Fruit fly (Drosophila melanogaster): ENCODE measurements around the gene CG32270.

Gene CG32270

dm6 chr3L:3218859-3219258 lies 10.1 kb upstream of the CG32270 start, which contains the start of the genes hob and nSMase (continued):
- no peak for TF ChIP-seq CG10321 (GFP tag; IDR thresholded peaks at IDR 0.05)
- peak; percentile 43 for TF ChIP-seq CG2120 (GFP tag; optimal IDR thresholded peaks at IDR 0.05)
- no peak for TF ChIP-seq sima (GFP tag; optimal IDR thresholded peaks at IDR 0.05)
- TF ChIP-seq fd96Cb (tag; optimal IDR thresholded peaks at IDR 0.05) = no peak
- no peak for TF ChIP-seq dati (GFP tag; IDR thresholded peaks at IDR 0.05)
- no peak for TF ChIP-seq CG6854 (GFP tag; optimal IDR thresholded peaks at IDR 0.05)
- TF ChIP-seq Oaz (GFP tag; IDR thresholded peaks at IDR 0.05) = no peak
- no peak for TF ChIP-seq CG8924 (tag; optimal IDR thresholded peaks at IDR 0.05)
- peak; percentile 95 for TF ChIP-seq gfzf (GFP tag; optimal IDR thresholded peaks at IDR 0.05)
- no peak for TF ChIP-seq Awh (GFP tag; IDR thresholded peaks at IDR 0.05)
- peak; percentile 76 for TF ChIP-seq Med (GFP tag)
- no peak for TF ChIP-seq Doc3 (GFP tag; IDR thresholded peaks at IDR 0.05; ENCODE audit: partially characterized antibody)
- TF ChIP-seq lab (GFP tag; optimal IDR thresholded peaks at IDR 0.05) = no peak
- peak; percentile 12 for TF ChIP-seq Dip3 (GFP tag; optimal IDR thresholded peaks at IDR 0.05)
- TF ChIP-seq gt (GFP tag; IDR thresholded peaks at IDR 0.05) = no peak
- no peak for TF ChIP-seq dpn (GFP tag; optimal IDR thresholded peaks at IDR 0.05)
- peak; percentile 84 for TF ChIP-seq pzg (GFP tag; optimal IDR thresholded peaks at IDR 0.05)
- peak; percentile 71 for TF ChIP-seq YL-1 (GFP tag; optimal IDR thresholded peaks at IDR 0.05)
- TF ChIP-seq dmrt99B (tag; optimal IDR thresholded peaks at IDR 0.05) = no peak
- TF ChIP-seq CG5953 (GFP tag; IDR thresholded peaks at IDR 0.05) = no peak
- TF ChIP-seq BEAF-32 (GFP tag; optimal IDR thresholded peaks at IDR 0.05) = peak; percentile 42
- no peak for TF ChIP-seq aop (GFP tag; IDR thresholded peaks at IDR 0.05)
- TF ChIP-seq caup (GFP tag; optimal IDR thresholded peaks at IDR 0.05; ENCODE audit: severe bottlenecking) = peak; percentile 3
- peak; percentile 7; the same call in 1 of the 3 replicates for TF ChIP-seq CG34422 (GFP tag; IDR thresholded peaks at IDR 0.05)
- peak; percentile 69 for TF ChIP-seq MBD-R2 (GFP tag; IDR thresholded peaks at IDR 0.05)
- no peak for TF ChIP-seq cwo (GFP tag; optimal IDR thresholded peaks at IDR 0.05)
- peak; percentile 83 for TF ChIP-seq CG9797 (GFP tag; optimal IDR thresholded peaks at IDR 0.05)
- no peak for TF ChIP-seq abd-A (tag; optimal IDR thresholded peaks at IDR 0.05)
- peak; percentile 97 for TF ChIP-seq CG2116 (GFP tag; optimal IDR thresholded peaks at IDR 0.05)
- no peak for TF ChIP-seq CG14860 (GFP tag; IDR thresholded peaks at IDR 0.05; ENCODE audit: partially characterized antibody)
- TF ChIP-seq CkIIα-i1 (GFP tag; IDR thresholded peaks at IDR 0.05) = no peak
- TF ChIP-seq CG6689 (GFP tag; IDR thresholded peaks at IDR 0.05) = no peak
- TF ChIP-seq CG34376 (GFP tag; optimal IDR thresholded peaks at IDR 0.05) = peak; percentile 37
- no peak for TF ChIP-seq wdn (GFP tag; IDR thresholded peaks at IDR 0.05)
- TF ChIP-seq CG13775 (GFP tag; optimal IDR thresholded peaks at IDR 0.05) = peak; percentile 22
- no peak for TF ChIP-seq sc (optimal IDR thresholded peaks at IDR 0.05)
- TF ChIP-seq sc (GFP tag; optimal IDR thresholded peaks at IDR 0.05) = no peak
- no peak for TF ChIP-seq lbe (GFP tag; optimal IDR thresholded peaks at IDR 0.05)
- TF ChIP-seq CG14710 (tag; optimal IDR thresholded peaks at IDR 0.05) = peak; percentile 61
- TF ChIP-seq ac (GFP tag; optimal IDR thresholded peaks at IDR 0.05) = no peak
- peak; percentile 70 for TF ChIP-seq trem (tag; optimal IDR thresholded peaks at IDR 0.05)
- no peak for TF ChIP-seq luna (GFP tag; optimal IDR thresholded peaks at IDR 0.05)
- no peak for TF ChIP-seq org-1 (GFP tag; optimal IDR thresholded peaks at IDR 0.05)
- TF ChIP-seq ftz-f1 (GFP tag; optimal IDR thresholded peaks at IDR 0.05) = peak; percentile 27
- TF ChIP-seq Ets97D (GFP tag; optimal IDR thresholded peaks at IDR 0.05) = peak; percentile 59
- TF ChIP-seq bab2 (GFP tag; optimal IDR thresholded peaks at IDR 0.05) = no peak
- peak; percentile 72 for TF ChIP-seq CG15514 (GFP tag; optimal IDR thresholded peaks at IDR 0.05)
